Fruit fly (Drosophila melanogaster) whole organism, wandering third instar larva: ENCODE results near the gene Axs.

Experiments
- HLH106 ChIP-seq: fragments of 200-800 bp; optimal IDR thresholded peaks from 3 replicates; lab custom pipeline; 2019; ENCODE audit warnings: missing biosample characterization, mild to moderate bottlenecking, missing genetic modification characterization, moderate library complexity
- N ChIP-seq: fragments of >200 bp; optimal IDR thresholded peaks from 2 replicates; lab custom pipeline; 2018; ENCODE audit warnings: missing biosample characterization, missing external identifiers, missing genetic modification characterization
- foxo ChIP-seq, 2 experiments: fragments of 200-800 bp; sonication (Bioruptor generic); optimal IDR thresholded peaks; 2 replicates in 1 of 2; 3 replicates in 1 of 2; lab custom pipeline; 2016 to 2017; ENCODE audit warnings: missing biosample characterization in 2 of 2, missing genetic modification characterization in 2 of 2
- pan ChIP-seq: fragments of >200 bp; optimal IDR thresholded peaks from 2 replicates; lab custom pipeline; 2017

dm6 chrX:16644535-16645131 is 39.1 kb downstream of the Axs start:
- TF ChIP-seq foxo (GFP tag; optimal IDR thresholded peaks at IDR 0.05; lab: Kevin White, UChicago): no peak
- no peak for TF ChIP-seq HLH106 (tag; lab: Kevin White, UChicago)
- no peak for TF ChIP-seq pan (lab: Kevin White, UChicago)
- TF ChIP-seq N (GFP tag; lab: Kevin White, UChicago): no peak
